Fruit fly (Drosophila melanogaster) whole organism, prepupa: ENCODE measurements around the gene Elo68beta.
A peak's percentile ranks its signal among the peaks of the same experiment; 100 is the strongest.

Experiments
- CG10631 ChIP-seq: fragments of 200-800 bp; sonication (Bioruptor generic); optimal IDR thresholded peaks from 2 replicates; lab custom pipeline; 2016; ENCODE audit warnings: missing biosample characterization, missing genetic modification characterization
- CG10669 ChIP-seq: fragments of 200-800 bp; sonication (Bioruptor generic); optimal IDR thresholded peaks from 3 replicates; lab custom pipeline; 2018; ENCODE audit warnings: missing biosample characterization, mild to moderate bottlenecking, missing genetic modification characterization, moderate library complexity
- CG11294 ChIP-seq: fragments of 200-800 bp; sonication (Bioruptor generic); IDR thresholded peaks from 2 replicates; pipeline ENCODE4 v1.3.6; 2022; ENCODE audit warnings: missing biosample characterization, missing genetic modification characterization
- CG11902 ChIP-seq: fragments of 200-800 bp; sonication (Bioruptor generic); optimal IDR thresholded peaks from 3 replicates; lab custom pipeline; 2016; ENCODE audit warnings: missing biosample characterization, missing genetic modification characterization
- CG15336 ChIP-seq: fragments of 200-800 bp; sonication (Bioruptor generic); IDR thresholded peaks from 2 replicates; pipeline ENCODE4 v1.3.6; 2022; ENCODE audit warnings: missing biosample characterization, missing genetic modification characterization
- CG16779 ChIP-seq: fragments of 200-800 bp; sonication (Bioruptor generic); optimal IDR thresholded peaks from 3 replicates; lab custom pipeline; 2017; ENCODE audit warnings: missing biosample characterization, mild to moderate bottlenecking, missing genetic modification characterization
- CG3032 ChIP-seq: fragments of 200-800 bp; optimal IDR thresholded peaks from 2 replicates; lab custom pipeline; 2019; ENCODE audit warnings: missing biosample characterization, mild to moderate bottlenecking, missing genetic modification characterization, moderate library complexity
- CG31627 ChIP-seq: fragments of 200-800 bp; sonication (Bioruptor generic); optimal IDR thresholded peaks from 3 replicates; lab custom pipeline; 2016; ENCODE audit warnings: missing biosample characterization, missing genetic modification characterization
- CG32006 ChIP-seq: fragments of 200-800 bp; sonication (Bioruptor generic); optimal IDR thresholded peaks from 3 replicates; lab custom pipeline; 2017; ENCODE audit warnings: missing biosample characterization, mild to moderate bottlenecking, missing genetic modification characterization
- CG34406 ChIP-seq: fragments of 200-800 bp; sonication (Bioruptor generic); optimal IDR thresholded peaks from 3 replicates; lab custom pipeline; 2016; ENCODE audit warnings: missing biosample characterization, missing genetic modification characterization
- CG3919 ChIP-seq: fragments of 200-800 bp; sonication (Bioruptor generic); optimal IDR thresholded peaks from 3 replicates; lab custom pipeline; 2016; ENCODE audit warnings: missing biosample characterization, missing genetic modification characterization
- CG4318 ChIP-seq: fragments of 200-800 bp; sonication (Bioruptor generic); optimal IDR thresholded peaks from 3 replicates; lab custom pipeline; 2017; ENCODE audit warnings: missing biosample characterization, mild to moderate bottlenecking, missing genetic modification characterization
- CG6163 ChIP-seq: fragments of 200-800 bp; sonication (Bioruptor generic); IDR thresholded peaks from 3 replicates; pipeline ENCODE4 v1.3.6; 2022; ENCODE audit warnings: missing biosample characterization, missing genetic modification characterization
- CG6276 ChIP-seq: fragments of 200-800 bp; sonication (Bioruptor generic); optimal IDR thresholded peaks from 2 replicates; lab custom pipeline; 2017; ENCODE audit warnings: missing biosample characterization, mild to moderate bottlenecking, missing genetic modification characterization
- CG6792 ChIP-seq: fragments of 200-800 bp; sonication (Bioruptor generic); optimal IDR thresholded peaks from 3 replicates; lab custom pipeline; 2016; ENCODE audit warnings: missing biosample characterization, missing genetic modification characterization
- CG6808 ChIP-seq: fragments of 200-800 bp; sonication (Bioruptor generic); optimal IDR thresholded peaks from 3 replicates; lab custom pipeline; 2017; ENCODE audit warnings: missing biosample characterization, missing genetic modification characterization, mild to moderate bottlenecking, moderate library complexity, missing genetic modification reagents
- CG6854 ChIP-seq: fragments of 200-800 bp; sonication (Bioruptor generic); optimal IDR thresholded peaks from 2 replicates; lab custom pipeline; 2017; ENCODE audit warnings: missing biosample characterization, mild to moderate bottlenecking, missing genetic modification characterization
- CG7368 ChIP-seq: fragments of 200-800 bp; sonication (Bioruptor generic); optimal IDR thresholded peaks from 3 replicates; lab custom pipeline; 2016; ENCODE audit warnings: missing biosample characterization, missing genetic modification characterization
- CG8119 ChIP-seq: fragments of 200-800 bp; sonication (Bioruptor generic); IDR thresholded peaks from 3 replicates; pipeline ENCODE4 v1.3.6; 2022; ENCODE audit warnings: missing biosample characterization, missing genetic modification characterization
- CG8632 ChIP-seq: fragments of 200-800 bp; sonication (Bioruptor generic); optimal IDR thresholded peaks from 3 replicates; lab custom pipeline; 2016; ENCODE audit warnings: missing biosample characterization, missing genetic modification characterization
- Eip75B ChIP-seq: fragments of 200-800 bp; sonication (Bioruptor generic); optimal IDR thresholded peaks from 3 replicates; lab custom pipeline; 2016; ENCODE audit warnings: missing biosample characterization, missing genetic modification characterization
- Eip78C ChIP-seq: fragments of 200-800 bp; sonication (Bioruptor generic); peaks from one replicate; lab custom pipeline; 2016; ENCODE audit warnings: missing biosample characterization, missing genetic modification characterization
- Eip93F ChIP-seq: fragments of 200-800 bp; sonication (Bioruptor generic); optimal IDR thresholded peaks from 2 replicates; lab custom pipeline; 2016; ENCODE audit warnings: missing biosample characterization, mild to moderate bottlenecking, missing genetic modification characterization
- Gug ChIP-seq: fragments of 200-800 bp; sonication (Bioruptor generic); IDR thresholded peaks from 2 replicates; pipeline ENCODE4 v1.3.6; 2022; ENCODE audit warnings: missing biosample characterization, missing genetic modification characterization
- Hr38 ChIP-seq: sonication (Bioruptor generic); optimal IDR thresholded peaks from 2 replicates; lab custom pipeline; 2016; ENCODE audit warnings: missing biosample characterization, missing genetic modification characterization
- Hr39 ChIP-seq: fragments of 200-800 bp; sonication (Bioruptor generic); optimal IDR thresholded peaks from 2 replicates; lab custom pipeline; 2016; ENCODE audit warnings: missing biosample characterization, missing genetic modification characterization
- Lpt ChIP-seq: fragments of 200-800 bp; sonication (Bioruptor generic); optimal IDR thresholded peaks from 3 replicates; lab custom pipeline; 2016; ENCODE audit warnings: missing biosample characterization, missing genetic modification characterization
- Met ChIP-seq: fragments of 200-800 bp; sonication (Bioruptor generic); optimal IDR thresholded peaks from 3 replicates; lab custom pipeline; 2016; ENCODE audit warnings: missing biosample characterization, missing genetic modification characterization
- Sox14 ChIP-seq: fragments of 200-800 bp; sonication (Bioruptor generic); optimal IDR thresholded peaks from 3 replicates; lab custom pipeline; 2016; ENCODE audit warnings: missing biosample characterization, missing genetic modification characterization
- Sox15 ChIP-seq: fragments of 200-800 bp; sonication (Bioruptor generic); optimal IDR thresholded peaks from 3 replicates; lab custom pipeline; 2016; ENCODE audit warnings: missing biosample characterization, missing genetic modification characterization
- acj6 ChIP-seq: fragments of 200-800 bp; sonication (Bioruptor generic); optimal IDR thresholded peaks from 3 replicates; lab custom pipeline; 2016; ENCODE audit warnings: missing biosample characterization, missing genetic modification characterization
- cyc ChIP-seq: fragments of 200-800 bp; sonication (Bioruptor generic); optimal IDR thresholded peaks from 3 replicates; lab custom pipeline; 2016; ENCODE audit warnings: missing biosample characterization, missing genetic modification characterization
- dac ChIP-seq: fragments of 200-800 bp; sonication (Bioruptor generic); optimal IDR thresholded peaks from 2 replicates; lab custom pipeline; 2017; ENCODE audit warnings: missing biosample characterization, mild to moderate bottlenecking, missing genetic modification characterization
- dsx ChIP-seq: fragments of 200-800 bp; optimal IDR thresholded peaks from 3 replicates; lab custom pipeline; 2019; ENCODE audit warnings: missing biosample characterization, mild to moderate bottlenecking, missing genetic modification characterization, moderate library complexity; ENCODE audit not compliant: poor library complexity, severe bottlenecking
- eg ChIP-seq: fragments of 200-800 bp; sonication (Bioruptor generic); IDR thresholded peaks from 3 replicates; pipeline ENCODE4 v1.3.6; 2022; ENCODE audit warnings: missing biosample characterization, missing genetic modification characterization
- fd59A ChIP-seq: fragments of 200-800 bp; sonication (Bioruptor generic); optimal IDR thresholded peaks from 2 replicates; lab custom pipeline; 2017; ENCODE audit warnings: missing biosample characterization, mild to moderate bottlenecking, missing genetic modification characterization, missing genetic modification reagents
- fd85E ChIP-seq: fragments of 200-800 bp; sonication (Bioruptor generic); optimal IDR thresholded peaks from 3 replicates; lab custom pipeline; 2016; ENCODE audit warnings: missing biosample characterization, missing genetic modification characterization
- fkh ChIP-seq: fragments of 200-800 bp; sonication (Bioruptor generic); optimal IDR thresholded peaks from 3 replicates; lab custom pipeline; 2017; ENCODE audit warnings: missing biosample characterization, mild to moderate bottlenecking, missing genetic modification characterization, moderate library complexity
- lz ChIP-seq: fragments of 200-800 bp; sonication (Bioruptor generic); optimal IDR thresholded peaks from 3 replicates; lab custom pipeline; 2016; ENCODE audit warnings: missing biosample characterization, missing genetic modification characterization
- pdm3 ChIP-seq: fragments of 200-800 bp; sonication (Bioruptor generic); optimal IDR thresholded peaks from 3 replicates; lab custom pipeline; 2016; ENCODE audit warnings: missing biosample characterization, missing genetic modification characterization
- salr ChIP-seq, 2 experiments: fragments of 200-800 bp; sonication (Bioruptor generic); optimal IDR thresholded peaks; 3 replicates each; lab custom pipeline; 2016 to 2018; ENCODE audit warnings: missing biosample characterization in 2 of 2, missing genetic modification characterization in 2 of 2, mild to moderate bottlenecking in 1 of 2
- ss ChIP-seq, 2 experiments: fragments of 200-800 bp; sonication (Bioruptor generic); optimal IDR thresholded peaks; 2 replicates in 1 of 2; 3 replicates in 1 of 2; lab custom pipeline; 2017 to 2018; ENCODE audit warnings: mild to moderate bottlenecking in 2 of 2, missing biosample characterization in 2 of 2, missing genetic modification characterization in 2 of 2, moderate library complexity in 1 of 2
- svp ChIP-seq: fragments of 200-800 bp; sonication (Bioruptor generic); peaks from one replicate; lab custom pipeline; 2016; ENCODE audit warnings: missing biosample characterization, missing genetic modification characterization
- topi ChIP-seq: fragments of 200-800 bp; sonication (Bioruptor generic); optimal IDR thresholded peaks from 3 replicates; lab custom pipeline; 2016; ENCODE audit warnings: missing biosample characterization, missing genetic modification characterization
- vri ChIP-seq: fragments of 200-800 bp; sonication (Bioruptor generic); optimal IDR thresholded peaks from 3 replicates; lab custom pipeline; 2016; ENCODE audit warnings: missing biosample characterization, mild to moderate bottlenecking, missing genetic modification characterization

Elo68beta gene

DNA sequence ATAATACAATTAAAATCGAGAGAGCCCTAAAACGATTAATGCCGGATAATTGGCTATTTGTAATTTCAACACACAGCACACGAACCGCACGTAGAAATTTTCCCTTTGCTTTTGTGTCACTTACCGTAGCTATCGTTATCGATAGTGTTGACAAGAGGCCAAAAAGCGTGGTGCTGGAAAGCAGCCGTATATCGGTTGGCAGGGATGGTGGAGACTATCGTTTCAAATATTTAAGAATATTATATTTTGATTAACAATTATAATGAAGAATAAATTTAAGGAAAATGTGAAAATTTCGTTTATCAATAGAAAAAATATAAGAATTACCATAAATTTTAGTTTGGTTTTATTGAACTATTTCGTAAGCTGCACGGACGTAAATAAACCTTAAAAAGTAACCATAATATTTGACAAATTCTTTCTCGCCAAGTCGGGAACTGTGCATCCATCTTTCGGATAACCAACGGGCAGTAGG lies 8.4 kb downstream of the Elo68beta start, which contains the start of gene JIL-1 (continued):
- TF ChIP-seq CG6808 (GFP tag; lab: Kevin White, UChicago) (no peak), CG6792 (peak; percentile 1), CG4318 (GFP tag; lab: Kevin White, UChicago) (no peak), fd85E (GFP tag; lab: Kevin White, UChicago) (no peak), CG6163 (GFP tag; lab: Robert Waterston, UW) (peak; percentile 64), CG34406 (GFP tag; lab: Kevin White, UChicago) (peak; percentile 2), cyc (GFP tag; lab: Kevin White, UChicago) (peak; percentile 51), Sox14 (GFP tag; lab: Kevin White, UChicago) (peak; percentile 53), vri (GFP tag; lab: Kevin White, UChicago) (peak; percentile 33), CG11294 (GFP tag; lab: Robert Waterston, UW) (peak; percentile 32; the same call in 1 of the 2 replicates), ss (GFP tag; optimal IDR thresholded peaks at IDR 0.05; lab: Kevin White, UChicago) (peak in 1 of 2 experiments; percentile 26), CG3919 (GFP tag; lab: Kevin White, UChicago) (peak; percentile 57), Met (GFP tag; lab: Kevin White, UChicago) (peak; percentile 53), CG31627 (GFP tag; lab: Kevin White, UChicago) (peak; percentile 56), dac (GFP tag; lab: Kevin White, UChicago) (no peak), Eip78C (GFP tag; lab: Kevin White, UChicago) (peak; percentile 79), acj6 (GFP tag; lab: Kevin White, UChicago) (peak; percentile 39), CG7368 (GFP tag; lab: Kevin White, UChicago) (peak; percentile 20), topi (peak; percentile 41), CG16779 (no peak), CG8119 (GFP tag; lab: Robert Waterston, UW) (no peak), Hr39 (GFP tag; lab: Kevin White, UChicago) (peak; percentile 48), pdm3 (GFP tag; lab: Kevin White, UChicago) (peak; percentile 57), fd59A (GFP tag; lab: Kevin White, UChicago) (no peak), eg (peak; percentile 62), salr (GFP tag; optimal IDR thresholded peaks at IDR 0.05; lab: Kevin White, UChicago) (no peak), fkh (peak; percentile 9), Eip93F (GFP tag; lab: Kevin White, UChicago) (peak; percentile 52), CG32006 (peak; percentile 33)

DNA sequence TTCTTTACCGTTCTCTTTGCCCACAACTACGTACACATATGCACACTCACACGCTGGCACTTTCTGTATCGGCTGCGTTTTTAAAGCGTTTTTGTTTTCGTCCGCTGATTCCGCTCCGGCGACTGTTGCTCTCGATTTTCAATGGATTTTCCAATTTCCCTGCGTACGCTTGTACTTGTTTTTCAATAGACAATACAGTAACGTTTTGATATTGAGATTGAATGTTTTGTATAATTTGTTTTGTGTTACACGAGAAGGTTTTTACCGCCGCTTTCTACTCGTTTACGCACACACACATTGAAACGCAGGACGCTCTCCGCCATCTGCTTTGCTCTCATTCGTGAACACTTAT lies 8.9 kb downstream of the Elo68beta start:
- TF ChIP-seq Met (GFP tag; lab: Kevin White, UChicago), result no peak
- peak; percentile 28 for TF ChIP-seq vri (GFP tag; lab: Kevin White, UChicago)

DNA sequence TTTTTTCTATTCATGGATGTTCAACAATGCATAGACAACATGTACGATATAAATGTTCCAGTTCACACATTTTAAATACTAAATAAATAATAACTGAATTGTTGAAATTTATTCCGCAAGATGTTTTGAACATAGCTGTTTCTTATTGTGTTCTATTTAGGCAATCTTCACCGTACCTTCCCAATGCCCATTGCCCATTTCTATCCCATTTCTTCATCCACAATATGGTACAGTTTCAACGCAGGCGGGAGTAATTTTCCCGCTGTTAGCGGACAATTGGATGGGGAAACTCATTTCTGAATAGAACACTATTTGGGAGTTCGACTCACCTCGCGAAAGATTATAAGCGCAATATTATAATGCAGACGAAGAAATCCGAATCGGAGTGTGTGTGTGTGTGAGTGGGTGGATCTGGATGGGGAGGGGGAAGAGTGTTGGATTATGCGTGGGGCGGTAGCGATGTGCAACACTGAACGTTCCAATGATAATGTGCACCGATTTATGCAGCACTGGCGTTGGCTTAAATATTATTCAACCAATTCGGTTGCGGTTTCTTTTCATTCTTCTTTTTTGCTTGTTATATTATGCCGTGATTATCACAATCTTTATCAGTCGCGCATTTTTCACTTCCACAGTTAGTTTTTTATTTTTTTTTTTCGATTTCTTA lies 9.4 kb downstream of the Elo68beta start:
- TF ChIP-seq CG8632 (GFP tag; lab: Kevin White, UChicago) (peak; percentile 53), CG6163 (GFP tag; lab: Robert Waterston, UW) (peak; percentile 72), CG10631 (GFP tag; lab: Kevin White, UChicago) (peak; percentile 67), svp (GFP tag; lab: Kevin White, UChicago) (peak; percentile 73), Hr38 (GFP tag; lab: Kevin White, UChicago) (no peak), CG6854 (peak; percentile 18), CG10669 (GFP tag; lab: Kevin White, UChicago) (peak; percentile 33), CG8119 (GFP tag; lab: Robert Waterston, UW) (peak; percentile 39; the same call in 1 of the 3 replicates), dsx (GFP tag; lab: Kevin White, UChicago) (no peak), CG6276 (no peak), Eip93F (GFP tag; lab: Kevin White, UChicago) (no peak), Sox14 (GFP tag; lab: Kevin White, UChicago) (peak; percentile 70), CG31627 (GFP tag; lab: Kevin White, UChicago) (peak; percentile 73), Met (GFP tag; lab: Kevin White, UChicago) (peak; percentile 71), cyc (GFP tag; lab: Kevin White, UChicago) (peak; percentile 73), fd85E (GFP tag; lab: Kevin White, UChicago) (peak; percentile 40), eg (peak; percentile 51; the same call in 1 of the 3 replicates), CG11902 (GFP tag; lab: Kevin White, UChicago) (peak; percentile 28), pdm3 (GFP tag; lab: Kevin White, UChicago) (peak; percentile 66), CG4318 (GFP tag; lab: Kevin White, UChicago) (no peak), topi (peak; percentile 76), lz (GFP tag; lab: Kevin White, UChicago) (peak; percentile 75), Sox15 (GFP tag; lab: Kevin White, UChicago) (peak; percentile 14), CG3032 (tag; lab: Kevin White, UChicago) (peak; percentile 41), CG15336 (GFP tag; lab: Robert Waterston, UW) (0 out of 2 replicates have a peak, but pooled peaks have one; percentile 28), Lpt (peak; percentile 9), Eip75B (GFP tag; lab: Kevin White, UChicago) (peak; percentile 58), Gug (peak; percentile 23; the same call in 1 of the 2 replicates)
